Fruit fly (Drosophila melanogaster) whole organism, prepupa: Measurements from ENCODE around the gene CG31139.

Source experiments
- Blimp-1 ChIP-seq: fragments of 200-800 bp; sonication (Bioruptor generic); optimal IDR thresholded peaks from 3 replicates; lab custom pipeline; 2017; ENCODE audit warnings: missing biosample characterization, missing genetic modification characterization, mild to moderate bottlenecking, moderate library complexity, missing genetic modification reagents
- CG11294 ChIP-seq: fragments of 200-800 bp; sonication (Bioruptor generic); IDR thresholded peaks from 2 replicates; pipeline ENCODE4 v1.3.6; 2022; ENCODE audit warnings: missing biosample characterization, missing genetic modification characterization
- CG15336 ChIP-seq: fragments of 200-800 bp; sonication (Bioruptor generic); IDR thresholded peaks from 2 replicates; pipeline ENCODE4 v1.3.6; 2022; ENCODE audit warnings: missing biosample characterization, missing genetic modification characterization
- CG1621 ChIP-seq: fragments of 200-800 bp; sonication (Bioruptor generic); optimal IDR thresholded peaks from 3 replicates; lab custom pipeline; 2018; ENCODE audit warnings: missing biosample characterization, mild to moderate bottlenecking, missing genetic modification characterization
- CG16779 ChIP-seq: fragments of 200-800 bp; sonication (Bioruptor generic); optimal IDR thresholded peaks from 3 replicates; lab custom pipeline; 2017; ENCODE audit warnings: missing biosample characterization, mild to moderate bottlenecking, missing genetic modification characterization
- CG3032 ChIP-seq: fragments of 200-800 bp; optimal IDR thresholded peaks from 2 replicates; lab custom pipeline; 2019; ENCODE audit warnings: missing biosample characterization, mild to moderate bottlenecking, missing genetic modification characterization, moderate library complexity
- CG34406 ChIP-seq: fragments of 200-800 bp; sonication (Bioruptor generic); optimal IDR thresholded peaks from 3 replicates; lab custom pipeline; 2016; ENCODE audit warnings: missing biosample characterization, missing genetic modification characterization
- CG3919 ChIP-seq: fragments of 200-800 bp; sonication (Bioruptor generic); optimal IDR thresholded peaks from 3 replicates; lab custom pipeline; 2016; ENCODE audit warnings: missing biosample characterization, missing genetic modification characterization
- CG6163 ChIP-seq: fragments of 200-800 bp; sonication (Bioruptor generic); IDR thresholded peaks from 3 replicates; pipeline ENCODE4 v1.3.6; 2022; ENCODE audit warnings: missing biosample characterization, missing genetic modification characterization
- CG6276 ChIP-seq: fragments of 200-800 bp; sonication (Bioruptor generic); optimal IDR thresholded peaks from 2 replicates; lab custom pipeline; 2017; ENCODE audit warnings: missing biosample characterization, mild to moderate bottlenecking, missing genetic modification characterization
- CG6792 ChIP-seq: fragments of 200-800 bp; sonication (Bioruptor generic); optimal IDR thresholded peaks from 3 replicates; lab custom pipeline; 2016; ENCODE audit warnings: missing biosample characterization, missing genetic modification characterization
- CG6808 ChIP-seq: fragments of 200-800 bp; sonication (Bioruptor generic); optimal IDR thresholded peaks from 3 replicates; lab custom pipeline; 2017; ENCODE audit warnings: missing biosample characterization, missing genetic modification characterization, mild to moderate bottlenecking, moderate library complexity, missing genetic modification reagents
- CG6854 ChIP-seq: fragments of 200-800 bp; sonication (Bioruptor generic); optimal IDR thresholded peaks from 2 replicates; lab custom pipeline; 2017; ENCODE audit warnings: missing biosample characterization, mild to moderate bottlenecking, missing genetic modification characterization
- CG7368 ChIP-seq: fragments of 200-800 bp; sonication (Bioruptor generic); optimal IDR thresholded peaks from 3 replicates; lab custom pipeline; 2016; ENCODE audit warnings: missing biosample characterization, missing genetic modification characterization
- CG8119 ChIP-seq: fragments of 200-800 bp; sonication (Bioruptor generic); IDR thresholded peaks from 3 replicates; pipeline ENCODE4 v1.3.6; 2022; ENCODE audit warnings: missing biosample characterization, missing genetic modification characterization
- CG8319 ChIP-seq: fragments of 200-800 bp; sonication (Bioruptor generic); optimal IDR thresholded peaks from 3 replicates; lab custom pipeline; 2016; ENCODE audit warnings: missing biosample characterization, missing genetic modification characterization
- CG8632 ChIP-seq: fragments of 200-800 bp; sonication (Bioruptor generic); optimal IDR thresholded peaks from 3 replicates; lab custom pipeline; 2016; ENCODE audit warnings: missing biosample characterization, missing genetic modification characterization
- CG9139 ChIP-seq: fragments of 200-800 bp; sonication (Bioruptor generic); optimal IDR thresholded peaks from 3 replicates; lab custom pipeline; 2017; ENCODE audit warnings: missing biosample characterization, mild to moderate bottlenecking, missing genetic modification characterization
- Eip78C ChIP-seq: fragments of 200-800 bp; sonication (Bioruptor generic); peaks from one replicate; lab custom pipeline; 2016; ENCODE audit warnings: missing biosample characterization, missing genetic modification characterization
- Eip93F ChIP-seq: fragments of 200-800 bp; sonication (Bioruptor generic); optimal IDR thresholded peaks from 2 replicates; lab custom pipeline; 2016; ENCODE audit warnings: missing biosample characterization, mild to moderate bottlenecking, missing genetic modification characterization
- Ets21C ChIP-seq: fragments of 200-800 bp; sonication (Bioruptor generic); optimal IDR thresholded peaks from 3 replicates; lab custom pipeline; 2016; ENCODE audit warnings: missing biosample characterization, missing genetic modification characterization
- Ets96B ChIP-seq: fragments of 200-800 bp; optimal IDR thresholded peaks from 2 replicates; lab custom pipeline; 2019; ENCODE audit warnings: missing biosample characterization, mild to moderate bottlenecking, missing genetic modification characterization, moderate library complexity
- Gug ChIP-seq: fragments of 200-800 bp; sonication (Bioruptor generic); IDR thresholded peaks from 2 replicates; pipeline ENCODE4 v1.3.6; 2022; ENCODE audit warnings: missing biosample characterization, missing genetic modification characterization
- Hr39 ChIP-seq: fragments of 200-800 bp; sonication (Bioruptor generic); optimal IDR thresholded peaks from 2 replicates; lab custom pipeline; 2016; ENCODE audit warnings: missing biosample characterization, missing genetic modification characterization
- Hr4 ChIP-seq: fragments of 200-800 bp; sonication (Bioruptor generic); optimal IDR thresholded peaks from 3 replicates; lab custom pipeline; 2016; ENCODE audit warnings: missing biosample characterization, missing genetic modification characterization
- Lpt ChIP-seq: fragments of 200-800 bp; sonication (Bioruptor generic); optimal IDR thresholded peaks from 3 replicates; lab custom pipeline; 2016; ENCODE audit warnings: missing biosample characterization, missing genetic modification characterization
- Met ChIP-seq: fragments of 200-800 bp; sonication (Bioruptor generic); optimal IDR thresholded peaks from 3 replicates; lab custom pipeline; 2016; ENCODE audit warnings: missing biosample characterization, missing genetic modification characterization
- Smox ChIP-seq: fragments of 200-800 bp; sonication (Bioruptor generic); optimal IDR thresholded peaks from 3 replicates; lab custom pipeline; 2016; ENCODE audit warnings: missing biosample characterization, missing genetic modification characterization
- Sox14 ChIP-seq: fragments of 200-800 bp; sonication (Bioruptor generic); optimal IDR thresholded peaks from 3 replicates; lab custom pipeline; 2016; ENCODE audit warnings: missing biosample characterization, missing genetic modification characterization
- Sox15 ChIP-seq: fragments of 200-800 bp; sonication (Bioruptor generic); optimal IDR thresholded peaks from 3 replicates; lab custom pipeline; 2016; ENCODE audit warnings: missing biosample characterization, missing genetic modification characterization
- acj6 ChIP-seq: fragments of 200-800 bp; sonication (Bioruptor generic); optimal IDR thresholded peaks from 3 replicates; lab custom pipeline; 2016; ENCODE audit warnings: missing biosample characterization, missing genetic modification characterization
- cyc ChIP-seq: fragments of 200-800 bp; sonication (Bioruptor generic); optimal IDR thresholded peaks from 3 replicates; lab custom pipeline; 2016; ENCODE audit warnings: missing biosample characterization, missing genetic modification characterization
- dac ChIP-seq: fragments of 200-800 bp; sonication (Bioruptor generic); optimal IDR thresholded peaks from 2 replicates; lab custom pipeline; 2017; ENCODE audit warnings: missing biosample characterization, mild to moderate bottlenecking, missing genetic modification characterization
- dsx ChIP-seq: fragments of 200-800 bp; optimal IDR thresholded peaks from 3 replicates; lab custom pipeline; 2019; ENCODE audit warnings: missing biosample characterization, mild to moderate bottlenecking, missing genetic modification characterization, moderate library complexity; ENCODE audit not compliant: poor library complexity, severe bottlenecking
- eg ChIP-seq: fragments of 200-800 bp; sonication (Bioruptor generic); IDR thresholded peaks from 3 replicates; pipeline ENCODE4 v1.3.6; 2022; ENCODE audit warnings: missing biosample characterization, missing genetic modification characterization
- esn ChIP-seq: fragments of 200-800 bp; sonication (Bioruptor generic); optimal IDR thresholded peaks from 2 replicates; lab custom pipeline; 2016; ENCODE audit warnings: missing biosample characterization, mild to moderate bottlenecking, missing genetic modification characterization, moderate library complexity
- fd59A ChIP-seq: fragments of 200-800 bp; sonication (Bioruptor generic); optimal IDR thresholded peaks from 2 replicates; lab custom pipeline; 2017; ENCODE audit warnings: missing biosample characterization, mild to moderate bottlenecking, missing genetic modification characterization, missing genetic modification reagents
- lz ChIP-seq: fragments of 200-800 bp; sonication (Bioruptor generic); optimal IDR thresholded peaks from 3 replicates; lab custom pipeline; 2016; ENCODE audit warnings: missing biosample characterization, missing genetic modification characterization
- net ChIP-seq: fragments of 200-800 bp; sonication (Bioruptor generic); optimal IDR thresholded peaks from 3 replicates; lab custom pipeline; 2016; ENCODE audit warnings: missing biosample characterization, missing genetic modification characterization
- pdm3 ChIP-seq: fragments of 200-800 bp; sonication (Bioruptor generic); optimal IDR thresholded peaks from 3 replicates; lab custom pipeline; 2016; ENCODE audit warnings: missing biosample characterization, missing genetic modification characterization
- salr ChIP-seq, 2 experiments: fragments of 200-800 bp; sonication (Bioruptor generic); optimal IDR thresholded peaks; 3 replicates each; lab custom pipeline; 2016 to 2018; ENCODE audit warnings: missing biosample characterization in 2 of 2, missing genetic modification characterization in 2 of 2, mild to moderate bottlenecking in 1 of 2
- spab ChIP-seq: fragments of 200-800 bp; sonication (Bioruptor generic); optimal IDR thresholded peaks from 2 replicates; lab custom pipeline; 2017; ENCODE audit warnings: missing biosample characterization, mild to moderate bottlenecking, missing genetic modification characterization, missing genetic modification reagents
- ss ChIP-seq, 2 experiments: fragments of 200-800 bp; sonication (Bioruptor generic); optimal IDR thresholded peaks; 2 replicates in 1 of 2; 3 replicates in 1 of 2; lab custom pipeline; 2017 to 2018; ENCODE audit warnings: mild to moderate bottlenecking in 2 of 2, missing biosample characterization in 2 of 2, missing genetic modification characterization in 2 of 2, moderate library complexity in 1 of 2
- svp ChIP-seq: fragments of 200-800 bp; sonication (Bioruptor generic); peaks from one replicate; lab custom pipeline; 2016; ENCODE audit warnings: missing biosample characterization, missing genetic modification characterization
- vri ChIP-seq: fragments of 200-800 bp; sonication (Bioruptor generic); optimal IDR thresholded peaks from 3 replicates; lab custom pipeline; 2016; ENCODE audit warnings: missing biosample characterization, mild to moderate bottlenecking, missing genetic modification characterization

The CG31139 gene

dm6 chr3R:22724149-22724973, 24.5 kb downstream of the CG31139 start, which contains the start of gene Irp-1A (continued):
- TF ChIP-seq fd59A: no peak
- TF ChIP-seq Met (GFP tag; lab: Kevin White, UChicago): peak; percentile 46
- peak; percentile 80 for TF ChIP-seq CG8119 (GFP tag; lab: Robert Waterston, UW)
- TF ChIP-seq CG3032 (tag; lab: Kevin White, UChicago): peak; percentile 78
- TF ChIP-seq CG6163 (GFP tag; lab: Robert Waterston, UW): peak; percentile 41; the same call in 1 of the 3 replicates
- TF ChIP-seq dac (GFP tag; lab: Kevin White, UChicago): no peak
- peak; percentile 54 for TF ChIP-seq Hr4 (GFP tag; lab: Kevin White, UChicago)
- peak; percentile 55 for TF ChIP-seq net (GFP tag; lab: Kevin White, UChicago)
- TF ChIP-seq CG3919 (GFP tag; lab: Kevin White, UChicago): peak; percentile 68
- peak; percentile 46 for TF ChIP-seq Sox14 (GFP tag; lab: Kevin White, UChicago)
- TF ChIP-seq CG6808 (GFP tag; lab: Kevin White, UChicago): peak; percentile 32
- TF ChIP-seq CG8319 (GFP tag; lab: Kevin White, UChicago): peak; percentile 2
- TF ChIP-seq Smox (GFP tag; lab: Kevin White, UChicago): peak; percentile 62
- peak; percentile 73 for TF ChIP-seq esn (GFP tag; lab: Kevin White, UChicago)
- TF ChIP-seq CG6854 (GFP tag; lab: Kevin White, UChicago): no peak
- TF ChIP-seq CG6792 (GFP tag; lab: Kevin White, UChicago): peak; percentile 50
- peak; percentile 89 for TF ChIP-seq Eip78C (GFP tag; lab: Kevin White, UChicago)

dm6 chr3R:22720808-22721306, 28.0 kb downstream of the CG31139 start, which contains the start of gene wge:
TSS of gene wge (minus strand) at chr3R:22721150.
- peak; percentile 84 for TF ChIP-seq CG16779
- no peak for TF ChIP-seq Met (GFP tag; lab: Kevin White, UChicago)
- TF ChIP-seq CG6854 (GFP tag; lab: Kevin White, UChicago): peak; percentile 18
- no peak for TF ChIP-seq Hr4 (GFP tag; lab: Kevin White, UChicago)
- TF ChIP-seq CG1621 (tag; lab: Kevin White, UChicago): peak; percentile 78
- peak; percentile 44 to 85 for TF ChIP-seq salr (GFP tag; optimal IDR thresholded peaks at IDR 0.05; lab: Kevin White, UChicago)
- TF ChIP-seq svp: peak; percentile 28
- TF ChIP-seq lz: peak; percentile 1
- peak; percentile 24 for TF ChIP-seq CG8319 (GFP tag; lab: Kevin White, UChicago)
- peak; percentile 92 to 96 for TF ChIP-seq ss (GFP tag; optimal IDR thresholded peaks at IDR 0.05; lab: Kevin White, UChicago)
- no peak for TF ChIP-seq pdm3
- TF ChIP-seq Sox15: no peak
- peak; percentile 85 for TF ChIP-seq CG6276
- peak; percentile 69 for TF ChIP-seq Gug (GFP tag; lab: Robert Waterston, UW)
- TF ChIP-seq CG11294 (GFP tag; lab: Robert Waterston, UW): no peak
- peak; percentile 80 for TF ChIP-seq eg
- peak; percentile 71 for TF ChIP-seq dsx (GFP tag; lab: Kevin White, UChicago)
- peak; percentile 27 for TF ChIP-seq dac (GFP tag; lab: Kevin White, UChicago)
- peak; percentile 46 for TF ChIP-seq CG34406 (GFP tag; lab: Kevin White, UChicago)
- TF ChIP-seq Hr39: no peak
- TF ChIP-seq CG6808 (GFP tag; lab: Kevin White, UChicago): peak; percentile 93
- peak; percentile 20 for TF ChIP-seq Eip78C (GFP tag; lab: Kevin White, UChicago)
- TF ChIP-seq CG7368: peak; percentile 23
- peak; percentile 52 for TF ChIP-seq CG3919 (GFP tag; lab: Kevin White, UChicago)
- TF ChIP-seq vri (GFP tag; lab: Kevin White, UChicago): peak; percentile 37
- no peak for TF ChIP-seq Ets21C (GFP tag; lab: Kevin White, UChicago)
- TF ChIP-seq spab (GFP tag; lab: Kevin White, UChicago): peak; percentile 87
- peak; percentile 22 for TF ChIP-seq acj6 (GFP tag; lab: Kevin White, UChicago)
- peak; percentile 65 for TF ChIP-seq Lpt (GFP tag; lab: Kevin White, UChicago)
- TF ChIP-seq cyc (GFP tag; lab: Kevin White, UChicago): no peak
- TF ChIP-seq CG9139: peak; percentile 90
- TF ChIP-seq Eip93F (GFP tag; lab: Kevin White, UChicago): peak; percentile 47
- TF ChIP-seq Ets96B: peak; percentile 64
- TF ChIP-seq Sox14 (GFP tag; lab: Kevin White, UChicago): peak; percentile 32
- peak; percentile 11 for TF ChIP-seq Blimp-1 (GFP tag; lab: Kevin White, UChicago)
- TF ChIP-seq CG8119 (GFP tag; lab: Robert Waterston, UW): peak; percentile 90
- peak; percentile 78 for TF ChIP-seq CG15336 (GFP tag; lab: Robert Waterston, UW)
- TF ChIP-seq net (GFP tag; lab: Kevin White, UChicago): peak; percentile 81
- peak; percentile 52 for TF ChIP-seq CG8632 (GFP tag; lab: Kevin White, UChicago)
- TF ChIP-seq esn (GFP tag; lab: Kevin White, UChicago): peak; percentile 27
